Worm (Caenorhabditis elegans): ENCODE measurements around the gene T09A5.4.

The T09A5.4 gene

ce11 chrII:7880373-7880862 is 34.4 kb downstream of the T09A5.4 start, which contains the start of gene perm-1:
perm-1 (plus strand) TSS chrII:7880812.
- no peak for TF ChIP-seq sem-2 (GFP tag; optimal IDR thresholded peaks at IDR 0.05)
- TF ChIP-seq lsy-2 (tag; optimal IDR thresholded peaks at IDR 0.05): peak; percentile 32
- no peak for TF ChIP-seq tbx-8 (GFP tag; optimal IDR thresholded peaks at IDR 0.05)

ce11 chrII:7884898-7885297 is 38.9 kb downstream of the T09A5.4 start:
- peak; percentile 65 for TF ChIP-seq ces-1 (GFP tag; optimal IDR thresholded peaks at IDR 0.05)
- no peak for TF ChIP-seq ceh-39 (tag; optimal IDR thresholded peaks at IDR 0.05)

- TF ChIP-seq bed-3 (GFP tag; optimal IDR thresholded peaks at IDR 0.05): no peak
- TF ChIP-seq unc-39 (tag; optimal IDR thresholded peaks at IDR 0.05): no peak
- TF ChIP-seq elt-1 (tag; optimal IDR thresholded peaks at IDR 0.05; ENCODE audit: borderline replicate concordance, insufficient read depth): no peak
- no peak for TF ChIP-seq nhr-76 (tag; optimal IDR thresholded peaks at IDR 0.05)
- TF ChIP-seq unc-62 (GFP tag; optimal IDR thresholded peaks at IDR 0.05): no peak
- no peak for TF ChIP-seq ztf-11 (tag; optimal IDR thresholded peaks at IDR 0.05)
- no peak for TF ChIP-seq elt-3 (tag; optimal IDR thresholded peaks at IDR 0.05)
- no peak for TF ChIP-seq ces-1 (GFP tag; optimal IDR thresholded peaks at IDR 0.05)
- no peak for TF ChIP-seq unc-120 (tag; optimal IDR thresholded peaks at IDR 0.05; ENCODE audit: poor library complexity, severe bottlenecking)
- TF ChIP-seq mab-5 (tag; optimal IDR thresholded peaks at IDR 0.05): no peak
- no peak for TF ChIP-seq mls-2 (tag; optimal IDR thresholded peaks at IDR 0.05)
- TF ChIP-seq zip-8 (tag; optimal IDR thresholded peaks at IDR 0.05): no peak
- no peak for TF ChIP-seq lin-32 (GFP tag; optimal IDR thresholded peaks at IDR 0.05)
- no peak for TF ChIP-seq cnd-1 (tag; optimal IDR thresholded peaks at IDR 0.05)
- no peak for TF ChIP-seq drap-1 (GFP tag; optimal IDR thresholded peaks at IDR 0.05)
- TF ChIP-seq hlh-1 (tag; optimal IDR thresholded peaks at IDR 0.05): no peak
These were observed 41.3 kb downstream of the T09A5.4 start for ce11 chrII:7887295-7887694.

- TF ChIP-seq nhr-76 (tag; optimal IDR thresholded peaks at IDR 0.05): no peak
- TF ChIP-seq ztf-11 (tag; optimal IDR thresholded peaks at IDR 0.05): no peak
- TF ChIP-seq elt-3 (tag; optimal IDR thresholded peaks at IDR 0.05): no peak
- no peak for TF ChIP-seq lin-13 (tag; optimal IDR thresholded peaks at IDR 0.05)
- no peak for TF ChIP-seq mls-2 (tag; optimal IDR thresholded peaks at IDR 0.05)
- no peak for TF ChIP-seq mep-1 (tag; optimal IDR thresholded peaks at IDR 0.05)
- no peak for TF ChIP-seq snpc-4 (tag; optimal IDR thresholded peaks at IDR 0.05)
- no peak for TF ChIP-seq pha-4 (tag; optimal IDR thresholded peaks at IDR 0.05)
- no peak for TF ChIP-seq blmp-1 (tag; optimal IDR thresholded peaks at IDR 0.05)
- no peak for TF ChIP-seq hlh-1 (tag; optimal IDR thresholded peaks at IDR 0.05)
- no peak for TF ChIP-seq lsy-2 (tag; optimal IDR thresholded peaks at IDR 0.05)
These were observed 42.8 kb downstream of the T09A5.4 start for ce11 chrII:7888759-7889158.

- TF ChIP-seq nhr-76 (tag; optimal IDR thresholded peaks at IDR 0.05) (no peak), bed-3 (GFP tag; optimal IDR thresholded peaks at IDR 0.05) (no peak), flh-1 (GFP tag; optimal IDR thresholded peaks at IDR 0.05) (no peak), sptf-1 (tag; optimal IDR thresholded peaks at IDR 0.05) (no peak), hlh-1 (tag; optimal IDR thresholded peaks at IDR 0.05) (no peak), tbx-8 (GFP tag; optimal IDR thresholded peaks at IDR 0.05) (no peak), ces-1 (GFP tag; optimal IDR thresholded peaks at IDR 0.05) (no peak)
These were observed 43.3 kb downstream of the T09A5.4 start for ce11 chrII:7889321-7889720.

- TF ChIP-seq mls-2 (tag; optimal IDR thresholded peaks at IDR 0.05): peak; percentile 1
- TF ChIP-seq sem-2 (GFP tag; optimal IDR thresholded peaks at IDR 0.05): no peak
- peak; percentile 5 for TF ChIP-seq lsy-2 (tag; optimal IDR thresholded peaks at IDR 0.05)
- TF ChIP-seq ces-1 (GFP tag; optimal IDR thresholded peaks at IDR 0.05): peak; percentile 51
- TF ChIP-seq lin-32 (GFP tag; optimal IDR thresholded peaks at IDR 0.05): no peak
- TF ChIP-seq hlh-1 (tag; optimal IDR thresholded peaks at IDR 0.05): peak; percentile 28
- TF ChIP-seq nhr-12 (tag; optimal IDR thresholded peaks at IDR 0.05): no peak
- TF ChIP-seq blmp-1 (tag; optimal IDR thresholded peaks at IDR 0.05): no peak
- TF ChIP-seq unc-120 (tag; optimal IDR thresholded peaks at IDR 0.05; ENCODE audit: poor library complexity, severe bottlenecking): peak; percentile 68
- no peak for TF ChIP-seq nhr-28 (tag; optimal IDR thresholded peaks at IDR 0.05)
These were observed 46.1 kb downstream of the T09A5.4 start for ce11 chrII:7891869-7892615.
